Worm (Caenorhabditis elegans): ENCODE results near the gene C18F10.2.

The C18F10.2 gene

DNA sequence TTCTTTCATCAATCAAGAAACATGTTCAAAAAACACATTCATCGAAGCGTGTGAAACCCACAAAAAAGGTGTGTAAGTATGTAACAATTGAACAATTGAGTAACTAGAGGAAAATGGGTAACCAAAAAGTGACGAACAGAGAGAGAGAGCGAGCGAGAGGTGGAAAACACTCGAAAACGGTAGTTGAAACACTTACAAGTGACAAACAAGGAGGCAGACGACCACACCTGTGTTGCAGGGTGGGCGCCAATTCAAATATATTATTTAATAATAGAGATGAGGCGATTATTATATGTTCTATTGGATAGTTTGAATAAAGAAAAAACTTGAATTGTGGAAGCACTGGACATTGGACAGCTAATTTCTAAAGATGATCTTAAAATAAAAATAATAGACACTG lies 16.4 kb downstream of the C18F10.2 start:
- TF ChIP-seq ceh-18 (tag; optimal IDR thresholded peaks at IDR 0.05) (no peak), ceh-48 (tag; optimal IDR thresholded peaks at IDR 0.05) (no peak), tbx-2 (tag; optimal IDR thresholded peaks at IDR 0.05) (no peak), ceh-9 (tag; optimal IDR thresholded peaks at IDR 0.05) (no peak), sox-2 (GFP tag; IDR thresholded peaks at IDR 0.05) (no peak), mec-3 (tag; optimal IDR thresholded peaks at IDR 0.05; ENCODE audit: borderline replicate concordance) (no peak), syd-9 (tag; optimal IDR thresholded peaks at IDR 0.05) (no peak), lim-6 (tag; optimal IDR thresholded peaks at IDR 0.05) (no peak), dve-1 (tag; optimal IDR thresholded peaks at IDR 0.05) (no peak), ceh-24 (tag; optimal IDR thresholded peaks at IDR 0.05) (no peak)

DNA sequence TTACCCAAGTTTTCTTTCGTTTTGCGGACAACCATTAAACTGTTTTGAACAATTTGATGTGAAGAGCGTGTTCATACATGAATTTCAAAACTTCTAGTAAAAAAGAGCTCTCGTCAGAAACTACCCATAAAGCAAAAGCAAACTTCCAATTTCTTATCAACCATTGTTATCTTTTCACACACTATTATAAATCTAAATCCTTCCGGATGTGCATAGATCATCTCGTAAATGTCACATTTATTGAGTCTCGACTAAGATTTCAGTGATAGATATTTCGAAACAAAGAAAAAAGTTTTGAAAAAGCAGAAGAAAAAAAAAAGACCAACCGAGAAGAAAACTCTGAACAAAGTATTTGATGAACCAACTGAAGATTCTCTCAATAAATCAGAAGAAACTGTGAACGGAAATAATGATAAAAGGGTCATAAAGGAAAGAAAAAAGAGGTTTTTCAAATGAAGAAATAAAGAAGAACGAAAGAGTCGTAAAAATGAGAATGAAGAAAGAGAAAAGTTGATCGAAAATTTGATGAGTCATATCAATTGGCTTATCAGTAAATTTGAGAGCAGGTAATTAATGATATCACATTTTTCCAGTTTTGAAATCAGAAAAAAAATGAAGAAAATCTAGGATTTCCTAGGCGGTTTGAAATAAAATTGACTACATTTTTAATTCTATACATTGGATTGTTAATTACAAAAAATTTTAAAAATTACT lies 17.7 kb downstream of the C18F10.2 start:
- TF ChIP-seq sox-4 (tag; optimal IDR thresholded peaks at IDR 0.05) (no peak), unc-3 (GFP tag; conservative IDR thresholded peaks at IDR 0.05) (no peak), unc-3 (tag; optimal IDR thresholded peaks at IDR 0.05) (no peak), unc-86 (tag; optimal IDR thresholded peaks at IDR 0.05) (no peak), pat-9 (tag; optimal IDR thresholded peaks at IDR 0.05) (no peak)

DNA sequence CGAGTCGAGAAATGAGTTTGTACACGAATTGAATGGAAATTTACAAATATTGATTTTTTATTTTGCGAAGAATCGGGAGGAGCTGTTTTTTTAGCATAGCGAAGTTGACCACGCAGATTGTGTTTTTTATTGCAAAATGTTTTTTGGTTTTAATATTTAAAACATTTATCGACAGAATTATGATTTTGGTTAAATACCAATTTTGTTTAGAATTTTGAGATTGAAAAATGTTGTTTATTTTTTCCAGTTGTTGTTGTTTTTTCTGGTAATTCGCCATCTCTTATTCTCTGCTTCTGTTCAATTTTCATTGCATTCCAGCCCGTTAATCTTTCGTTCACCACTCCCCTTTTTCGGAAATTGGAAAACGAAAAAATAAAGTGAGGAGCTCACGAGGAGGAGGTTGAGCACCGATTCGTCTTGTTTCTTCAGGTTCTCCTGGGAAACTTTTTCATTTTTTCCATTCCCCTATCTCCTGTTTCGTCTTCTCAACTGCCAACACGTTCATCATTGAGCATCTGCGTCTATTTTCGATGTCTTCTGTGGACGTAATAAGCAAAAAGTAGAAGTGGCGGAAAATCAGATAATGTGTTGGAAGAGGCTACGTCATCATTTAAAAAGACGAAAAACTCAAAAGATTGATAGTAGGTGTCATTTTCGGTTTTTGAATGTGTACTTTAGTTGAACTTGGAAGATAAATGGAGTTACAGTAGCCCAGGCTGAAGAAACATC lies 23.2 kb downstream of the C18F10.2 start, which contains the start of gene F47D12.7:
F47D12.7 (minus strand) TSS at position 51 of the 729 bp plus-strand sequence.
- no peak for TF ChIP-seq mec-3 (tag; optimal IDR thresholded peaks at IDR 0.05; ENCODE audit: borderline replicate concordance)
- TF ChIP-seq ceh-9 (tag; optimal IDR thresholded peaks at IDR 0.05): no peak
- TF ChIP-seq sox-2 (GFP tag; IDR thresholded peaks at IDR 0.05): no peak
- TF ChIP-seq fax-1 (tag; optimal IDR thresholded peaks at IDR 0.05): no peak
- TF ChIP-seq K09A11.1 (tag; optimal IDR thresholded peaks at IDR 0.05; ENCODE audit: insufficient read depth): no peak
- TF ChIP-seq hlh-15 (tag; optimal IDR thresholded peaks at IDR 0.05): no peak
- TF ChIP-seq ceh-19 (GFP tag; optimal IDR thresholded peaks at IDR 0.05): no peak
- no peak for TF ChIP-seq unc-55 (GFP tag; optimal IDR thresholded peaks at IDR 0.05)
- no peak for TF ChIP-seq gmeb-2 (tag; optimal IDR thresholded peaks at IDR 0.05)
- no peak for TF ChIP-seq tbx-2 (tag; optimal IDR thresholded peaks at IDR 0.05)
- no peak for TF ChIP-seq pat-9 (tag; optimal IDR thresholded peaks at IDR 0.05)
- no peak for TF ChIP-seq C08G9.2 (tag; optimal IDR thresholded peaks at IDR 0.05)

DNA sequence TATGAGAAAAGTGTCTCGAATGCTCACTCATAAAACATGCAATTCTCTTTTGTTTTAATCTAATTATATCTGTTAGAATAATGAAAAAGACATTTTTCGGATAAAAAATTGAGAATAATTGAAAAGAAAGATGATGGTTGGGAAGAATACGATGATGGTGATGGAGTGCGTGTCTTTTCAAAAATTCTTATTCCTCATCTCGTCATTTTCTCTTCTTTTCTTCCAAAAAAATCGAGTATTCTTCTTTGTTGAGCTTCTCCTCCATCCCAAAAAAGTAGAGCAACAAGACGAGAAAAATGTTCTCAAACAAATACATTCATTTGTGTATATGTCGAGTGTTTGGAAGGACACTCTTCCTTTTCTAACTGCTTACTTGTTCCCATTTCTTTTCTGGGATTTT lies 24.6 kb downstream of the C18F10.2 start:
- TF ChIP-seq hlh-6 (tag; optimal IDR thresholded peaks at IDR 0.05): no peak
- no peak for TF ChIP-seq sdc-2 (tag; optimal IDR thresholded peaks at IDR 0.05)
- no peak for TF ChIP-seq nhr-11 (tag; optimal IDR thresholded peaks at IDR 0.05)
- TF ChIP-seq dmd-4 (tag; optimal IDR thresholded peaks at IDR 0.05; ENCODE audit: borderline replicate concordance): no peak
- no peak for TF ChIP-seq fkh-10 (GFP tag; optimal IDR thresholded peaks at IDR 0.05)
- TF ChIP-seq tbx-7 (tag; optimal IDR thresholded peaks at IDR 0.05): no peak
- no peak for TF ChIP-seq ceh-30 (tag; optimal IDR thresholded peaks at IDR 0.05)
- no peak for TF ChIP-seq nhr-232 (tag; optimal IDR thresholded peaks at IDR 0.05)
- no peak for TF ChIP-seq tbx-2 (tag; optimal IDR thresholded peaks at IDR 0.05)
- TF ChIP-seq ttx-3 (tag; optimal IDR thresholded peaks at IDR 0.05): no peak
- no peak for TF ChIP-seq unc-55 (GFP tag; optimal IDR thresholded peaks at IDR 0.05)
- TF ChIP-seq odd-2 (tag; optimal IDR thresholded peaks at IDR 0.05): no peak
- no peak for TF ChIP-seq syd-9 (tag; optimal IDR thresholded peaks at IDR 0.05)
- no peak for TF ChIP-seq lim-6 (tag; optimal IDR thresholded peaks at IDR 0.05)
- no peak for TF ChIP-seq fkh-6 (tag; optimal IDR thresholded peaks at IDR 0.05)
- no peak for TF ChIP-seq K09A11.1 (tag; optimal IDR thresholded peaks at IDR 0.05; ENCODE audit: insufficient read depth)
- no peak for TF ChIP-seq C08G9.2 (tag; optimal IDR thresholded peaks at IDR 0.05)
- TF ChIP-seq ceh-24 (tag; optimal IDR thresholded peaks at IDR 0.05): no peak
